Worm (Caenorhabditis elegans) whole organism, L1 larva: ENCODE data around the gene Y53C12B.1.

Source experiments
- C04F5.9 ChIP-seq: sonication (generic microtip); optimal IDR thresholded peaks from 2 replicates; lab custom pipeline; 2016; ENCODE audit warnings: missing genetic modification characterization, missing compliant biosample characterization
- aly-2 ChIP-seq: fragments of 150-350 bp; optimal IDR thresholded peaks from 2 replicates; lab custom pipeline; 2014; ENCODE audit warnings: missing biosample characterization, missing genetic modification characterization
- ama-1 ChIP-seq: fragments of 150-350 bp; optimal IDR thresholded peaks from 2 replicates; lab custom pipeline; 2014
- ceh-8 ChIP-seq: fragments of 200-800 bp; sonication (Bioruptor generic); optimal IDR thresholded peaks from 2 replicates; lab custom pipeline; 2018; ENCODE audit warnings: mild to moderate bottlenecking, missing genetic modification characterization, moderate library complexity, missing compliant biosample characterization
- ceh-82 ChIP-seq, 3 experiments: fragments of 150-350 bp in 1 of 3; sonication (generic microtip) in 2 of 3; optimal IDR thresholded peaks; 2 replicates each; lab custom pipeline; 2014 to 2017; ENCODE audit warnings: missing biosample characterization in 3 of 3, missing genetic modification characterization in 3 of 3
- dpl-1 ChIP-seq, 3 experiments: fragments of 150-350 bp in 2 of 3; sonication (generic microtip) in 1 of 3; optimal IDR thresholded peaks; 2 replicates each; lab custom pipeline; 2014 to 2017; ENCODE audit warnings: missing biosample characterization in 3 of 3, missing genetic modification characterization in 3 of 3, missing genetic modification reagents in 3 of 3
- efl-1 ChIP-seq, 4 experiments: fragments of 150-350 bp; optimal IDR thresholded peaks in 3 of 4; peaks in 1 of 4; 1 replicate in 1 of 4; 2 replicates in 3 of 4; lab custom pipeline; 2014; ENCODE audit warnings: missing biosample characterization in 2 of 4, missing genetic modification characterization in 2 of 4, missing genetic modification reagents in 2 of 4
- efl-3 ChIP-seq: fragments of 200-800 bp; sonication (Bioruptor generic); optimal IDR thresholded peaks from 2 replicates; lab custom pipeline; 2018; ENCODE audit warnings: mild to moderate bottlenecking, missing genetic modification characterization, missing compliant biosample characterization
- egl-13 ChIP-seq: sonication (generic microtip); optimal IDR thresholded peaks from 2 replicates; lab custom pipeline; 2016; ENCODE audit warnings: missing genotype, missing genetic modification reagents, missing genetic modification characterization, missing compliant biosample characterization
- egl-27 ChIP-seq, 2 experiments: fragments of 150-350 bp in 1 of 2; sonication (generic microtip); optimal IDR thresholded peaks; 3 replicates each; lab custom pipeline; 2017 to 2018; ENCODE audit warnings: missing biosample characterization in 2 of 2, missing genetic modification characterization in 2 of 2, missing genetic modification reagents in 2 of 2
- elt-2 ChIP-seq: sonication (generic microtip); optimal IDR thresholded peaks from 2 replicates; lab custom pipeline; 2016; ENCODE audit warnings: missing genetic modification characterization, mild to moderate bottlenecking, inconsistent platforms, missing compliant biosample characterization, missing genetic modification reagents
- elt-3 ChIP-seq, 6 experiments: fragments of 150-350 bp in 1 of 6; sonication (generic microtip); optimal IDR thresholded peaks; 2 replicates each; lab custom pipeline; 2017 to 2018; ENCODE audit warnings: missing biosample characterization in 6 of 6, missing genetic modification characterization in 6 of 6, inconsistent platforms in 1 of 6
- ets-5 ChIP-seq: fragments of 200-800 bp; sonication (Bioruptor generic); IDR thresholded peaks from 2 replicates; pipeline ENCODE4 v1.3.6; 2022; ENCODE audit warnings: missing genetic modification characterization, missing compliant biosample characterization
- fkh-10 ChIP-seq: sonication (generic microtip); optimal IDR thresholded peaks from 2 replicates; lab custom pipeline; 2017; ENCODE audit warnings: missing biosample characterization, missing genetic modification reagents, missing genetic modification characterization
- fkh-8 ChIP-seq: sonication (generic microtip); optimal IDR thresholded peaks from 2 replicates; lab custom pipeline; 2016; ENCODE audit warnings: mild to moderate bottlenecking, missing genetic modification characterization, missing compliant biosample characterization
- hlh-17 ChIP-seq: fragments of 200-800 bp; sonication (Bioruptor generic); optimal IDR thresholded peaks from 2 replicates; lab custom pipeline; 2018; ENCODE audit warnings: missing genetic modification characterization, mild to moderate bottlenecking, missing compliant biosample characterization, moderate library complexity, borderline replicate concordance
- isw-1 ChIP-seq: fragments of 200-800 bp; sonication (Bioruptor generic); IDR thresholded peaks from 2 replicates; pipeline ENCODE4 v1.3.6; 2022; ENCODE audit warnings: missing genetic modification characterization, missing compliant biosample characterization
- jun-1 ChIP-seq: fragments of 150-350 bp; optimal IDR thresholded peaks from 2 replicates; lab custom pipeline; 2014; ENCODE audit warnings: missing biosample characterization, missing genetic modification reagents, missing genetic modification characterization
- lin-13 ChIP-seq: fragments of 150-350 bp; optimal IDR thresholded peaks from 2 replicates; lab custom pipeline; 2014; ENCODE audit warnings: missing biosample characterization, missing genetic modification reagents, missing genetic modification characterization
- lin-14 ChIP-seq: fragments of 200-800 bp; sonication (Bioruptor generic); optimal IDR thresholded peaks from 2 replicates; lab custom pipeline; 2018; ENCODE audit warnings: mild to moderate bottlenecking, missing genetic modification characterization, moderate library complexity, missing compliant biosample characterization
- lin-15B ChIP-seq: fragments of 150-350 bp; sonication (generic microtip); optimal IDR thresholded peaks from 3 replicates; lab custom pipeline; 2014; ENCODE audit warnings: missing biosample characterization, missing genetic modification characterization
- lin-39 ChIP-seq: fragments of 150-350 bp; optimal IDR thresholded peaks from 2 replicates; lab custom pipeline; 2014; ENCODE audit warnings: missing biosample characterization, missing genetic modification reagents, missing genetic modification characterization
- lsy-2 ChIP-seq, 2 experiments: fragments of 150-350 bp; optimal IDR thresholded peaks; 2 replicates each; lab custom pipeline; 2014; ENCODE audit warnings: missing biosample characterization in 2 of 2, missing genetic modification characterization in 2 of 2
- mab-9 ChIP-seq: fragments of 200-800 bp; sonication (Bioruptor generic); IDR thresholded peaks from 2 replicates; pipeline ENCODE4 v1.3.6; 2022; ENCODE audit warnings: missing genetic modification reagents, missing genetic modification characterization, missing compliant biosample characterization
- mdl-1 ChIP-seq, 2 experiments: fragments of 150-350 bp; optimal IDR thresholded peaks; 2 replicates each; lab custom pipeline; 2014 to 2017; ENCODE audit warnings: missing biosample characterization in 2 of 2, missing genetic modification characterization in 2 of 2, inconsistent platforms in 1 of 2
- mef-2 ChIP-seq: fragments of 150-350 bp; optimal IDR thresholded peaks from 2 replicates; lab custom pipeline; 2014; ENCODE audit warnings: missing biosample characterization, missing genetic modification characterization
- mep-1 ChIP-seq: fragments of 150-350 bp; optimal IDR thresholded peaks from 2 replicates; lab custom pipeline; 2014; ENCODE audit warnings: missing biosample characterization, missing genetic modification characterization
- nhr-19 ChIP-seq: fragments of 200-800 bp; sonication (Bioruptor generic); conservative IDR thresholded peaks from 2 replicates; pipeline ENCODE4 v1.3.6; 2022; ENCODE audit warnings: missing genetic modification characterization, missing compliant biosample characterization
- nhr-71 ChIP-seq: sonication (generic microtip); optimal IDR thresholded peaks from 2 replicates; lab custom pipeline; 2016; ENCODE audit warnings: mild to moderate bottlenecking, missing genetic modification characterization, moderate library complexity, missing compliant biosample characterization
- nhr-76 ChIP-seq: sonication (generic microtip); optimal IDR thresholded peaks from 2 replicates; lab custom pipeline; 2017; ENCODE audit warnings: missing biosample characterization, missing genetic modification characterization
- nhr-84 ChIP-seq: sonication (generic microtip); optimal IDR thresholded peaks from 2 replicates; lab custom pipeline; 2017; ENCODE audit warnings: missing biosample characterization, missing genetic modification characterization
- nhr-85 ChIP-seq: sonication (generic microtip); peaks from one replicate; lab custom pipeline; 2016; ENCODE audit warnings: missing genetic modification characterization, inconsistent platforms, missing compliant biosample characterization
- pqm-1 ChIP-seq: sonication (generic microtip); optimal IDR thresholded peaks from 3 replicates; lab custom pipeline; 2017; ENCODE audit warnings: missing biosample characterization, missing genetic modification characterization
- skn-1 ChIP-seq: fragments of 150-350 bp; optimal IDR thresholded peaks from 2 replicates; lab custom pipeline; 2014; ENCODE audit warnings: missing biosample characterization, missing genetic modification characterization
- swsn-7 ChIP-seq: sonication (generic microtip); optimal IDR thresholded peaks from 2 replicates; lab custom pipeline; 2016; ENCODE audit warnings: missing genetic modification characterization, missing compliant biosample characterization
- tbx-2 ChIP-seq: sonication (generic microtip); optimal IDR thresholded peaks from 2 replicates; lab custom pipeline; 2016; ENCODE audit warnings: missing genetic modification characterization, missing compliant biosample characterization
- tlp-1 ChIP-seq: fragments of 150-350 bp; optimal IDR thresholded peaks from 2 replicates; lab custom pipeline; 2014; ENCODE audit warnings: missing biosample characterization, missing genetic modification characterization
- unc-130 ChIP-seq: fragments of 150-350 bp; optimal IDR thresholded peaks from 2 replicates; lab custom pipeline; 2017; ENCODE audit warnings: missing biosample characterization, missing genetic modification characterization, inconsistent platforms
- unc-62 ChIP-seq: fragments of 150-350 bp; optimal IDR thresholded peaks from 2 replicates; lab custom pipeline; 2014; ENCODE audit warnings: missing biosample characterization, missing genetic modification reagents, missing genetic modification characterization
- vab-15 ChIP-seq: sonication (generic microtip); optimal IDR thresholded peaks from 2 replicates; lab custom pipeline; 2017; ENCODE audit warnings: missing genotype, mild to moderate bottlenecking, missing genetic modification characterization, missing compliant biosample characterization
- xbp-1 ChIP-seq: sonication (generic microtip); optimal IDR thresholded peaks from 2 replicates; lab custom pipeline; 2016; ENCODE audit warnings: missing genetic modification characterization, missing compliant biosample characterization
- zag-1 ChIP-seq: fragments of 150-350 bp; optimal IDR thresholded peaks from 2 replicates; lab custom pipeline; 2014; ENCODE audit warnings: missing biosample characterization, missing genetic modification characterization

The Y53C12B.1 gene

DNA sequence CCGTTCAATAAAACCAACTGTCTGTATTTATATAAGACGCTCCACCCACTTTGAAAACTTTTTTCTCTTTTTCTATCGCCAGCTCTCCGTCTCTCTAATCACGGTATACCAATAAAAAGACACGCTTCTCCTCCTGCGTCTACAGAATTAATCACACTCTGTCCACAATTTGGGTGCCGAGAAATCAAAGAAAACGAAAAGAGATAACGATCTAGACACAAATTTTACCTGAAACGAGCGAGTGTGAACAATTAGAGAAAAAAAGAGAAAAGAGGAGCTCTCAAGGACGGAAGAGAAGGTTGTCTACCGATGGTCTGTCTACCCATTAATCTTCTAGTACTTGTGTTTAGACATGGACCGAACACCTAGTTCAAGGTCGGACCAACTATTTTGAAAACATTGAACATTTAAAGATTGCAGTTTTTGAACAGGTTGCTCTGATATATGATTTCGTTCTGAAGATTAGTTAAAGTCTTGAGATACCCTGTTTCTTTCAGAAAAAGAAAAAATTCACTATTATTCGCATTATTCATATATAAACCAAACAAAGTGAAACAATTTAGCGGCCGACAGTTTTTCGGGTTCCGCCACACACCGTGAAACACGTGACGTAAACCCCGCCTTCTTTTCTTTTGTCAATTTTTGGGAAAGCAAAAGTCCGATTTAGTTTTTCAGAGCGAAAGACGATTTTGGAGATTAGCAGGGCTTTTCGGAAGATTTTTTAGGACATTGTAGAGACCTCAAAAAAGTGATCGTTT, 41.7 kb upstream of the Y53C12B.1 start, which contains the start of gene cyp-13A2 (continued):
- TF ChIP-seq nhr-85 (tag; lab: Kevin White, UChicago) = peak; percentile 99
- no peak for TF ChIP-seq ceh-8
- peak; percentile 61 for TF ChIP-seq tlp-1 (tag; lab: Kevin White, UChicago)
- no peak for TF ChIP-seq isw-1 (GFP tag; lab: Robert Waterston, UW)
- no peak for TF ChIP-seq jun-1
- no peak for TF ChIP-seq lin-13 (GFP tag; lab: Kevin White, UChicago)
- peak; percentile 47 to 62 for TF ChIP-seq lsy-2 (tag; optimal IDR thresholded peaks at IDR 0.05; lab: Kevin White, UChicago)
- TF ChIP-seq nhr-19 (GFP tag; lab: Robert Waterston, UW) = peak; percentile 50
- no peak for TF ChIP-seq pqm-1 (tag; lab: Kevin White, UChicago)
- no peak for TF ChIP-seq aly-2 (tag; lab: Kevin White, UChicago)
- TF ChIP-seq nhr-84 = no peak
- TF ChIP-seq skn-1 (tag; lab: Kevin White, UChicago) = no peak
- no peak for TF ChIP-seq xbp-1 (tag; lab: Kevin White, UChicago)
- TF ChIP-seq ama-1 = no peak
- no peak for TF ChIP-seq lin-15B (tag; lab: Kevin White, UChicago)
- TF ChIP-seq elt-3 (tag; optimal IDR thresholded peaks at IDR 0.05; lab: Kevin White, UChicago) = peak in 2 of 6 experiments; percentile 32 to 72
- peak; percentile 32 to 52 for TF ChIP-seq efl-1 (optimal IDR thresholded peaks at IDR 0.05; lab: Kevin White, UChicago)
- peak in 1 of 2 experiments; percentile 90 for TF ChIP-seq efl-1 (GFP tag; optimal IDR thresholded peaks at IDR 0.05 in 1 of 2; lab: Kevin White, UChicago)
- peak; percentile 65 for TF ChIP-seq lin-39
- TF ChIP-seq egl-13 (tag; lab: Kevin White, UChicago) = no peak
- TF ChIP-seq hlh-17 = no peak
- TF ChIP-seq unc-130 (tag; lab: Kevin White, UChicago) = no peak
- TF ChIP-seq elt-2 (tag; lab: Kevin White, UChicago) = peak; percentile 72
- TF ChIP-seq lin-14 (GFP tag; lab: Kevin White, UChicago) = peak; percentile 94
- TF ChIP-seq zag-1 (tag; lab: Kevin White, UChicago) = no peak
- no peak for TF ChIP-seq C04F5.9 (tag; lab: Kevin White, UChicago)
- no peak for TF ChIP-seq nhr-76 (tag; lab: Kevin White, UChicago)
- TF ChIP-seq mab-9 (GFP tag; lab: Robert Waterston, UW) = no peak
- TF ChIP-seq nhr-71 = peak; percentile 82
- no peak for TF ChIP-seq ets-5 (GFP tag; lab: Robert Waterston, UW)
- TF ChIP-seq swsn-7 (tag; lab: Kevin White, UChicago) = no peak

DNA sequence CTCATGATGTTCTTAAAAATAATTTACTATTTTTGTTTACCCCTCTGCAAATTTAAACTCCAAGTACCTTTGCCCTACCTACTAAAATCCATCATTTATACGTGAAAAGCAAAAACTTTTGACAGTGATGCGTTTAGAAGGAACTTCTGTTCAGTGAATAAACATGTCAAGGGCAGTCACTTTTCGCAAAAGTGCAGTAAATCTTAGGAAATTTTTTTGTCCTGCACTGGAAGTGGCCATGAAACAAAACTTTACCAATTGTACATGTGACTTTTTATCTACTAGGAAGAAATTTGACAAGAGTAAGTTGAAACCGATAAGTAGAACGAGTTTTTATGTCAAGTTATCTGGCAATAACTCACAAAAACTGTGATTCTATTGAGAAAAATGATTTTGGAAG, 40.3 kb upstream of the Y53C12B.1 start:
- no peak for TF ChIP-seq tbx-2 (tag; lab: Kevin White, UChicago)
- no peak for TF ChIP-seq efl-1 (optimal IDR thresholded peaks at IDR 0.05; lab: Kevin White, UChicago)
- peak in 1 of 2 experiments; percentile 84 for TF ChIP-seq efl-1 (GFP tag; optimal IDR thresholded peaks at IDR 0.05 in 1 of 2; lab: Kevin White, UChicago)

DNA sequence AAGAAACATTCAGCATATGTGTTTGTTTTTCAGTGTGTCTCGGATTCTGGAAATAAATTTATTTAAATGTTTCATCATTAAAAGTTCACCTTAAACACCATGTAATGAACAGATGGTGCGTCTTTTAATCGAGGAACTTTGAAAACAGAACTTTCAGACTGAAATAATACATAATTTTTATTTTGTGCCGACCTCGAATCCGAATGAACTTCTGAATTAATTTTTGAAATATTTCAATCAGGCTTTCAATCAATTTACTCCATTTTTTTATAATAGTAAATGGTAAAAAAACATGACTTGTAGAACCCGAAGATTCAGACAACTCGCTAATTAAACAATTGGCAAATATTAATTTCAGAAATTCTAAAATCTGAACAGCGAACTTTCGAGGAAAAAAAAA, 36.5 kb upstream of the Y53C12B.1 start, which contains the start of gene T10B9.14:
Gene T10B9.14 (minus strand): TSS at position 101 of the 400 bp plus-strand sequence.
- TF ChIP-seq fkh-10 (GFP tag; lab: Kevin White, UChicago) = no peak
- no peak for TF ChIP-seq mab-9 (GFP tag; lab: Robert Waterston, UW)
- TF ChIP-seq dpl-1 (GFP tag; optimal IDR thresholded peaks at IDR 0.05; lab: Kevin White, UChicago) = no peak
- TF ChIP-seq unc-62 (GFP tag; lab: Kevin White, UChicago) = no peak
- no peak for TF ChIP-seq egl-27 (tag; optimal IDR thresholded peaks at IDR 0.05; lab: Kevin White, UChicago)
- TF ChIP-seq ceh-82 (tag; optimal IDR thresholded peaks at IDR 0.05; lab: Kevin White, UChicago) = no peak
- no peak for TF ChIP-seq isw-1 (GFP tag; lab: Robert Waterston, UW)
- TF ChIP-seq mdl-1 (tag; optimal IDR thresholded peaks at IDR 0.05; lab: Kevin White, UChicago) = no peak
- TF ChIP-seq mef-2 = no peak
- TF ChIP-seq efl-3 = no peak
- no peak for TF ChIP-seq vab-15 (tag; lab: Kevin White, UChicago)
- no peak for TF ChIP-seq fkh-8
- TF ChIP-seq mep-1 (tag; lab: Kevin White, UChicago) = no peak
- no peak for TF ChIP-seq ets-5 (GFP tag; lab: Robert Waterston, UW)
- no peak for TF ChIP-seq xbp-1 (tag; lab: Kevin White, UChicago)
